Fruit fly (Drosophila melanogaster) whole organism, embryonic: ENCODE measurements around the gene CG43759.

ENCODE experiments used
- Antp ChIP-seq: fragments of 200-800 bp; sonication (Bioruptor generic); optimal IDR thresholded peaks from 3 replicates; lab custom pipeline; 2016; ENCODE audit warnings: missing biosample characterization, missing genetic modification characterization
- CG11560 ChIP-seq: fragments of 200-800 bp; sonication (Bioruptor generic); IDR thresholded peaks from 3 replicates; pipeline ENCODE4 v1.3.6; 2022; ENCODE audit warnings: missing biosample characterization, missing genetic modification characterization
- CG12659 ChIP-seq: fragments of 200-800 bp; sonication (Bioruptor generic); optimal IDR thresholded peaks from 3 replicates; lab custom pipeline; 2017; ENCODE audit warnings: mild to moderate bottlenecking, missing biosample characterization, missing genetic modification reagents, missing genetic modification characterization
- CG13775 ChIP-seq: fragments of 200-800 bp; sonication (Bioruptor generic); optimal IDR thresholded peaks from 3 replicates; lab custom pipeline; 2017; ENCODE audit warnings: missing biosample characterization, mild to moderate bottlenecking, missing genetic modification characterization
- CG14710 ChIP-seq: fragments of 200-800 bp; sonication (Bioruptor generic); optimal IDR thresholded peaks from 3 replicates; lab custom pipeline; 2019; ENCODE audit warnings: missing biosample characterization, mild to moderate bottlenecking, missing genetic modification characterization, moderate library complexity
- CG15514 ChIP-seq: fragments of 200-800 bp; sonication (Bioruptor generic); optimal IDR thresholded peaks from 3 replicates; lab custom pipeline; 2017; ENCODE audit warnings: missing biosample characterization, missing genetic modification characterization, mild to moderate bottlenecking, moderate library complexity, missing genetic modification reagents
- CG16813 ChIP-seq: fragments of 200-800 bp; sonication (Bioruptor generic); IDR thresholded peaks from 3 replicates; pipeline ENCODE4 v1.3.6; 2022; ENCODE audit warnings: missing biosample characterization, missing genetic modification characterization; ENCODE audit not compliant: partially characterized antibody
- CG17359 ChIP-seq: fragments of 200-800 bp; sonication (Bioruptor generic); optimal IDR thresholded peaks from 3 replicates; lab custom pipeline; 2018; ENCODE audit warnings: missing biosample characterization, mild to moderate bottlenecking, missing genetic modification characterization, moderate library complexity
- CG32532 ChIP-seq: fragments of 200-800 bp; sonication (Bioruptor generic); IDR thresholded peaks from 2 replicates; pipeline ENCODE4 v1.3.6; 2022; ENCODE audit warnings: missing biosample characterization, missing genetic modification characterization
- CG32767 ChIP-seq: fragments of 200-800 bp; sonication (Bioruptor generic); IDR thresholded peaks from 2 replicates; pipeline ENCODE4 v1.3.6; 2022; ENCODE audit warnings: missing biosample characterization, missing genetic modification characterization
- CG33213 ChIP-seq: fragments of 200-800 bp; sonication (Bioruptor generic); optimal IDR thresholded peaks from 3 replicates; lab custom pipeline; 2016; ENCODE audit warnings: missing biosample characterization, missing genetic modification characterization
- CG34224 ChIP-seq: fragments of 200-800 bp; sonication (Bioruptor generic); IDR thresholded peaks from 3 replicates; pipeline ENCODE4 v1.3.6; 2022; ENCODE audit warnings: missing biosample characterization, missing genetic modification characterization; ENCODE audit not compliant: partially characterized antibody
- CG4328 ChIP-seq: fragments of 200-800 bp; sonication (Bioruptor generic); optimal IDR thresholded peaks from 3 replicates; lab custom pipeline; 2017; ENCODE audit warnings: missing biosample characterization, missing genetic modification reagents, missing genetic modification characterization
- CG4424 ChIP-seq: fragments of 200-800 bp; sonication (Bioruptor generic); optimal IDR thresholded peaks from 3 replicates; lab custom pipeline; 2016; ENCODE audit warnings: missing biosample characterization, missing genetic modification characterization
- CG4617 ChIP-seq: fragments of 200-800 bp; sonication (Bioruptor generic); optimal IDR thresholded peaks from 3 replicates; lab custom pipeline; 2016; ENCODE audit warnings: missing biosample characterization, missing genetic modification characterization, borderline replicate concordance
- CG6791 ChIP-seq: fragments of 200-800 bp; sonication (Bioruptor generic); IDR thresholded peaks from 3 replicates; pipeline ENCODE4 v1.3.6; 2022; ENCODE audit warnings: missing biosample characterization, missing genetic modification characterization; ENCODE audit not compliant: partially characterized antibody
- CG7987 ChIP-seq: fragments of 200-800 bp; sonication (Bioruptor generic); optimal IDR thresholded peaks from 2 replicates; lab custom pipeline; 2018; ENCODE audit warnings: missing biosample characterization, mild to moderate bottlenecking, missing genetic modification characterization, moderate library complexity
- CG9437 ChIP-seq: fragments of 200-800 bp; sonication (Bioruptor generic); optimal IDR thresholded peaks from 2 replicates; lab custom pipeline; 2018; ENCODE audit warnings: missing biosample characterization, mild to moderate bottlenecking, missing genetic modification characterization
- Dll ChIP-seq: fragments of 200-800 bp; sonication (Bioruptor generic); IDR thresholded peaks from 4 replicates; pipeline ENCODE4 v1.3.6; 2022; ENCODE audit warnings: missing biosample characterization, missing genetic modification characterization; ENCODE audit not compliant: partially characterized antibody
- Doc2 ChIP-seq: fragments of 200-800 bp; sonication (Bioruptor generic); IDR thresholded peaks from 2 replicates; pipeline ENCODE4 v1.3.6; 2022; ENCODE audit warnings: missing biosample characterization, missing genetic modification characterization
- Doc3 ChIP-seq: fragments of 200-800 bp; sonication (Bioruptor generic); IDR thresholded peaks from 3 replicates; pipeline ENCODE4 v1.3.6; 2022; ENCODE audit warnings: missing biosample characterization, missing genetic modification characterization; ENCODE audit not compliant: partially characterized antibody
- Dp ChIP-seq: fragments of 200-800 bp; sonication (Bioruptor generic); optimal IDR thresholded peaks from 2 replicates; lab custom pipeline; 2018; ENCODE audit warnings: missing biosample characterization, mild to moderate bottlenecking, missing genetic modification characterization, moderate library complexity
- E2f2 ChIP-seq: fragments of 200-800 bp; sonication (Bioruptor generic); IDR thresholded peaks from 2 replicates; pipeline ENCODE4 v1.3.6; 2022; ENCODE audit warnings: missing biosample characterization, missing genetic modification characterization
- Gug ChIP-seq: fragments of 200-800 bp; sonication (Bioruptor generic); IDR thresholded peaks from 4 replicates; pipeline ENCODE4 v1.3.6; 2022; ENCODE audit warnings: missing biosample characterization, missing genetic modification characterization
- Hr78 ChIP-seq, 2 experiments: fragments of 200-800 bp in 1 of 2; fragments of >200 bp in 1 of 2; sonication (Bioruptor generic) in 1 of 2; optimal IDR thresholded peaks; 2 replicates each; lab custom pipeline; 2017 to 2019; ENCODE audit warnings: missing biosample characterization in 2 of 2, missing genetic modification characterization in 2 of 2, mild to moderate bottlenecking in 1 of 2, moderate library complexity in 1 of 2
- Lpt ChIP-seq: fragments of >200 bp; optimal IDR thresholded peaks from 2 replicates; lab custom pipeline; 2018; ENCODE audit warnings: missing biosample characterization, missing genetic modification characterization
- Myb ChIP-seq: fragments of 200-800 bp; sonication (Bioruptor generic); optimal IDR thresholded peaks from 2 replicates; lab custom pipeline; 2016; ENCODE audit warnings: missing biosample characterization, missing genetic modification characterization
- NK7.1 ChIP-seq: fragments of 200-800 bp; sonication (Bioruptor generic); optimal IDR thresholded peaks from 3 replicates; lab custom pipeline; 2016; ENCODE audit warnings: missing biosample characterization, missing genetic modification characterization
- Opbp ChIP-seq: fragments of 200-800 bp; sonication (Bioruptor generic); IDR thresholded peaks from 3 replicates; pipeline ENCODE4 v1.3.6; 2022; ENCODE audit warnings: missing biosample characterization, missing genetic modification characterization; ENCODE audit not compliant: partially characterized antibody
- Rfx ChIP-seq: fragments of 200-800 bp; sonication (Bioruptor generic); IDR thresholded peaks from 2 replicates; pipeline ENCODE4 v1.3.6; 2022; ENCODE audit warnings: missing biosample characterization, missing genetic modification characterization
- Scr ChIP-seq: fragments of 200-800 bp; sonication (Bioruptor generic); IDR thresholded peaks from 2 replicates; pipeline ENCODE4 v1.3.6; 2022; ENCODE audit warnings: missing biosample characterization, missing genetic modification characterization; ENCODE audit not compliant: partially characterized antibody
- Sry-δ ChIP-seq: fragments of 200-800 bp; sonication (Bioruptor generic); optimal IDR thresholded peaks from 2 replicates; lab custom pipeline; 2016; ENCODE audit warnings: missing biosample characterization, missing genetic modification characterization
- ato ChIP-seq: fragments of 200-800 bp; sonication (Bioruptor generic); IDR thresholded peaks from 2 replicates; pipeline ENCODE4 v1.3.6; 2022; ENCODE audit warnings: missing biosample characterization, missing genetic modification characterization; ENCODE audit not compliant: partially characterized antibody
- az2 ChIP-seq: fragments of 200-800 bp; sonication (Bioruptor generic); optimal IDR thresholded peaks from 3 replicates; lab custom pipeline; 2016; ENCODE audit warnings: missing biosample characterization, missing genetic modification characterization
- bbx ChIP-seq: fragments of 200-800 bp; sonication (Bioruptor generic); IDR thresholded peaks from 2 replicates; pipeline ENCODE4 v1.3.6; 2022; ENCODE audit warnings: missing biosample characterization, missing genetic modification characterization; ENCODE audit not compliant: partially characterized antibody
- croc ChIP-seq: fragments of 200-800 bp; sonication (Bioruptor generic); conservative IDR thresholded peaks from 3 replicates; pipeline ENCODE4 v1.3.6; 2022; ENCODE audit warnings: missing biosample characterization, missing genetic modification characterization
- eyg ChIP-seq: fragments of 200-800 bp; sonication (Bioruptor generic); optimal IDR thresholded peaks from 3 replicates; lab custom pipeline; 2016; ENCODE audit warnings: missing biosample characterization, missing genetic modification characterization
- gem ChIP-seq: fragments of 200-800 bp; sonication (Bioruptor generic); optimal IDR thresholded peaks from 2 replicates; lab custom pipeline; 2019; ENCODE audit warnings: missing biosample characterization, mild to moderate bottlenecking, missing genetic modification characterization, moderate library complexity
- kay ChIP-seq: fragments of 200-800 bp; sonication (Bioruptor generic); optimal IDR thresholded peaks from 2 replicates; lab custom pipeline; 2016; ENCODE audit warnings: missing biosample characterization, missing genetic modification characterization
- mirr ChIP-seq: fragments of 200-800 bp; sonication (Bioruptor generic); optimal IDR thresholded peaks from 3 replicates; lab custom pipeline; 2018; ENCODE audit warnings: missing biosample characterization, mild to moderate bottlenecking, missing genetic modification characterization
- nerfin-2 ChIP-seq: fragments of 200-800 bp; sonication (Bioruptor generic); IDR thresholded peaks from 2 replicates; pipeline ENCODE4 v1.3.6; 2022; ENCODE audit warnings: missing biosample characterization, missing genetic modification characterization; ENCODE audit not compliant: partially characterized antibody
- nmo ChIP-seq: fragments of 200-800 bp; sonication (Bioruptor generic); optimal IDR thresholded peaks from 2 replicates; lab custom pipeline; 2018; ENCODE audit warnings: missing biosample characterization, mild to moderate bottlenecking, missing genetic modification characterization, moderate library complexity
- phol ChIP-seq: fragments of 200-800 bp; sonication (Bioruptor generic); optimal IDR thresholded peaks from 3 replicates; lab custom pipeline; 2018; ENCODE audit warnings: missing biosample characterization, mild to moderate bottlenecking, missing genetic modification characterization, moderate library complexity
- schlank ChIP-seq: fragments of 200-800 bp; sonication (Bioruptor generic); optimal IDR thresholded peaks from 2 replicates; lab custom pipeline; 2018; ENCODE audit warnings: missing biosample characterization, mild to moderate bottlenecking, missing genetic modification characterization
- sens ChIP-seq: fragments of 200-800 bp; sonication (Bioruptor generic); peaks from one replicate; lab custom pipeline; 2016; ENCODE audit warnings: missing biosample characterization, missing genetic modification characterization
- sisA ChIP-seq: fragments of 200-800 bp; sonication (Bioruptor generic); IDR thresholded peaks from 2 replicates; pipeline ENCODE4 v1.3.6; 2022; ENCODE audit warnings: missing biosample characterization, missing genetic modification characterization
- sob ChIP-seq: fragments of 200-800 bp; sonication (Bioruptor generic); IDR thresholded peaks from 2 replicates; pipeline ENCODE4 v1.3.6; 2022; ENCODE audit warnings: missing biosample characterization, missing genetic modification characterization
- stwl ChIP-seq: fragments of 200-800 bp; sonication (Bioruptor generic); optimal IDR thresholded peaks from 3 replicates; lab custom pipeline; 2018; ENCODE audit warnings: missing biosample characterization, mild to moderate bottlenecking, missing genetic modification characterization, moderate library complexity
- trem ChIP-seq: fragments of 200-800 bp; optimal IDR thresholded peaks from 3 replicates; lab custom pipeline; 2019; ENCODE audit warnings: missing biosample characterization, mild to moderate bottlenecking, missing genetic modification characterization, moderate library complexity
- zen ChIP-seq: fragments of 200-800 bp; sonication (Bioruptor generic); optimal IDR thresholded peaks from 3 replicates; lab custom pipeline; 2018; ENCODE audit warnings: missing biosample characterization, mild to moderate bottlenecking, missing genetic modification characterization, moderate library complexity

CG43759 gene

DNA sequence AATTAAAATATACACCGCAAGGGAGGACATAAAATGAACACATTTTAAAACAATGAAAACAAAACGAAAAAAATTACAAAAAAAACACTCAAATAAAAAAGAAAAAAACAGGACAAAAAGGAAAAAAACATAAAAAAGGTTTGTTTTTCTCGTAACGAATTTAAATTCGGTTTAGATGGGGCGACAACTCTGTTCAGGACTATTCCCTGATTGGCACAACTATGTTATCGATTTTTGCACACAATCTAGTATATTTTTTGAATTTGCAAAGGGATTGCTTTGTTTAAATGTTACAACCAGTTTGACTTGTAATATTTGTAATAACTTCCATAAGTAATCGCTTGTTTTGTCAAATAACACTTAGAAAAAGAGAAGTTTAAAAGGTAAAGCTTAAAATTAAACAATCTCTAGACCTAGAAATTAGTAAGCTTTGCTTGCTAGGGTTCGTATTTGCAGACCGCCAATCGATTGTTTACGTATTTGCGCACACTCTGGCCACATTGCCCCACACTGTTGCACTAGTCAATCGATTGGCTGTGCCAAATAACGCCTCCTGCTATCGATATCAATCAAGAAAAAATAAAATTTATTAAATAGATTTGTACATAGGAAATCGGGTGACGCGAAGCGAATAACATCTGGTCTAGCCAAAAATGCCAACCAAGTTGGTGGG is 46.0 kb upstream of the CG43759 start, which contains the start of gene CG7332 (continued):
- TF ChIP-seq Scr (GFP tag; lab: Robert Waterston, UW) (peak; percentile 66), CG11560 (tag; lab: Robert Waterston, UW) (peak; percentile 79; the same call in 2 of the 3 replicates), az2 (GFP tag; lab: Kevin White, UChicago) (peak; percentile 15), CG4328 (no peak), sob (GFP tag; lab: Robert Waterston, UW) (no peak), Dp (GFP tag; lab: Kevin White, UChicago) (peak; percentile 67), E2f2 (peak; percentile 72; the same call in 1 of the 2 replicates), CG14710 (tag; lab: Kevin White, UChicago) (peak; percentile 11), CG34224 (GFP tag; lab: Robert Waterston, UW) (peak; percentile 58; the same call in 2 of the 3 replicates), CG4424 (GFP tag; lab: Kevin White, UChicago) (peak; percentile 19), nmo (GFP tag; lab: Kevin White, UChicago) (peak; percentile 17), Myb (GFP tag; lab: Kevin White, UChicago) (peak; percentile 46), phol (tag; lab: Kevin White, UChicago) (peak; percentile 23), Hr78 (GFP tag; optimal IDR thresholded peaks at IDR 0.05; lab: Kevin White, UChicago) (no peak), CG12659 (GFP tag; lab: Kevin White, UChicago) (peak; percentile 39), trem (peak; percentile 14), sens (GFP tag; lab: Kevin White, UChicago) (peak; percentile 63), nerfin-2 (GFP tag; lab: Robert Waterston, UW) (peak; percentile 42), Rfx (0 out of 2 replicates have a peak, but pooled peaks have one; percentile 9), Sry-δ (peak; percentile 69), CG32767 (GFP tag; lab: Robert Waterston, UW) (no peak), bbx (peak; percentile 70), CG33213 (GFP tag; lab: Kevin White, UChicago) (peak; percentile 17), Dll (GFP tag; lab: Robert Waterston, UW) (peak; percentile 64; the same call in 1 of the 4 replicates), eyg (GFP tag; lab: Kevin White, UChicago) (no peak), CG4617 (peak; percentile 28), Doc3 (peak; percentile 46; the same call in 1 of the 3 replicates), CG9437 (peak; percentile 59), schlank (no peak), CG6791 (peak; percentile 80), Opbp (GFP tag; lab: Robert Waterston, UW) (peak; percentile 54; the same call in 1 of the 3 replicates), CG17359 (tag; lab: Kevin White, UChicago) (peak; percentile 25)

- TF ChIP-seq kay = no peak
- TF ChIP-seq zen (tag; lab: Kevin White, UChicago) = no peak
- no peak for TF ChIP-seq gem (tag; lab: Kevin White, UChicago)
- no peak for TF ChIP-seq CG7987
- peak; percentile 62 for TF ChIP-seq CG15514
- no peak for TF ChIP-seq Gug
- no peak for TF ChIP-seq Doc2 (GFP tag; lab: Robert Waterston, UW)
- TF ChIP-seq CG16813 = peak; percentile 80
- TF ChIP-seq Lpt (GFP tag; lab: Kevin White, UChicago) = no peak
- TF ChIP-seq croc (GFP tag; lab: Robert Waterston, UW) = no peak
- no peak for TF ChIP-seq CG32532 (GFP tag; lab: Robert Waterston, UW)
- peak; percentile 71 for TF ChIP-seq stwl (tag; lab: Kevin White, UChicago)
- no peak for TF ChIP-seq NK7.1 (GFP tag; lab: Kevin White, UChicago)
- TF ChIP-seq CG4424 (GFP tag; lab: Kevin White, UChicago) = no peak
- TF ChIP-seq ato (GFP tag; lab: Robert Waterston, UW) = peak; percentile 76
- TF ChIP-seq CG13775 (GFP tag; lab: Kevin White, UChicago) = no peak
- no peak for TF ChIP-seq Antp (GFP tag; lab: Kevin White, UChicago)
- TF ChIP-seq sisA (GFP tag; lab: Robert Waterston, UW) = no peak
- TF ChIP-seq mirr (GFP tag; lab: Kevin White, UChicago) = no peak
Observed at dm6 chrX:18893433-18893832, 36.7 kb upstream of the CG43759 start, which contains the start of gene Flacc. TSS of gene Flacc (minus strand) at chrX:18893636.
